Worm (Caenorhabditis elegans): ENCODE data around the gene gcst-1.

The gcst-1 gene

ce11 chrV:5755203-5755693 is 42.5 kb downstream of the gcst-1 start, which contains the start of gene K09H11.11:
K09H11.11 (minus strand) TSS chrV:5755253.
- peak; percentile 92 for TF ChIP-seq egrh-3 (GFP tag; IDR thresholded peaks at IDR 0.05)

- TF ChIP-seq snpc-1.3 (tag; optimal IDR thresholded peaks at IDR 0.05; ENCODE audit: insufficient read depth), result no peak
- no peak for TF ChIP-seq B0035.1 (tag; optimal IDR thresholded peaks at IDR 0.05)
- no peak for TF ChIP-seq xnd-1 (tag; optimal IDR thresholded peaks at IDR 0.05)
- no peak for TF ChIP-seq unc-130 (GFP tag; optimal IDR thresholded peaks at IDR 0.05)
- TF ChIP-seq let-526 (GFP tag; IDR thresholded peaks at IDR 0.05), result no peak
- no peak for TF ChIP-seq mes-4 (tag; optimal IDR thresholded peaks at IDR 0.05)
- no peak for TF ChIP-seq die-1 (tag; optimal IDR thresholded peaks at IDR 0.05)
- TF ChIP-seq egrh-3 (GFP tag; IDR thresholded peaks at IDR 0.05), result no peak
- no peak for TF ChIP-seq hsf-1 (GFP tag; IDR thresholded peaks at IDR 0.05)
- no peak for TF ChIP-seq F49E8.2 (tag; optimal IDR thresholded peaks at IDR 0.05; ENCODE audit: insufficient read depth)
- TF ChIP-seq snpc-4 (GFP tag; optimal IDR thresholded peaks at IDR 0.05), result no peak
- no peak for TF ChIP-seq snpc-4 (tag; optimal IDR thresholded peaks at IDR 0.05)
- TF ChIP-seq ccch-3 (GFP tag; optimal IDR thresholded peaks at IDR 0.05), result no peak
- no peak for TF ChIP-seq T07F8.4 (tag; optimal IDR thresholded peaks at IDR 0.05)
- no peak for TF ChIP-seq attf-5 (GFP tag; optimal IDR thresholded peaks at IDR 0.05)
- TF ChIP-seq ztf-25 (GFP tag; IDR thresholded peaks at IDR 0.05), result no peak
- TF ChIP-seq sea-2 (GFP tag; IDR thresholded peaks at IDR 0.05), result no peak
Observed at ce11 chrV:5756193-5756592, 43.5 kb downstream of the gcst-1 start, which contains the start of gene C53A3.3. C53A3.3 (plus strand) TSS chrV:5756493.

ce11 chrV:5758780-5759179 is 46.1 kb downstream of the gcst-1 start, which contains the start of gene C53A3.4:
C53A3.4 (minus strand) TSS chrV:5758880.
- TF ChIP-seq tlf-1 (GFP tag; optimal IDR thresholded peaks at IDR 0.05), result no peak
- TF ChIP-seq bed-2 (GFP tag; IDR thresholded peaks at IDR 0.05), result no peak
- no peak for TF ChIP-seq ztf-18 (tag; optimal IDR thresholded peaks at IDR 0.05)
- TF ChIP-seq attf-5 (GFP tag; optimal IDR thresholded peaks at IDR 0.05), result no peak
- TF ChIP-seq madf-10 (tag; optimal IDR thresholded peaks at IDR 0.05), result no peak
- no peak for TF ChIP-seq tbx-9 (tag; optimal IDR thresholded peaks at IDR 0.05; ENCODE audit: borderline replicate concordance)
- no peak for TF ChIP-seq nhr-179 (tag; optimal IDR thresholded peaks at IDR 0.05)
- TF ChIP-seq snpc-1.1 (tag; optimal IDR thresholded peaks at IDR 0.05; ENCODE audit: insufficient read depth), result no peak
- no peak for TF ChIP-seq xnd-1 (tag; optimal IDR thresholded peaks at IDR 0.05)
- TF ChIP-seq tbp1 (GFP tag; optimal IDR thresholded peaks at IDR 0.05), result no peak
- no peak for TF ChIP-seq bed-1 (GFP tag; IDR thresholded peaks at IDR 0.05)
- no peak for TF ChIP-seq madf-3 (GFP tag; IDR thresholded peaks at IDR 0.05)
- no peak for TF ChIP-seq nhr-27 (tag; optimal IDR thresholded peaks at IDR 0.05)
- no peak for TF ChIP-seq ZK185.1 (tag; optimal IDR thresholded peaks at IDR 0.05; ENCODE audit: poor library complexity, severe bottlenecking)
- TF ChIP-seq dpff-1 (tag; optimal IDR thresholded peaks at IDR 0.05), result no peak
- no peak for TF ChIP-seq hrde-1 (tag; optimal IDR thresholded peaks at IDR 0.05; ENCODE audit: borderline replicate concordance)
- TF ChIP-seq lin-35 (GFP tag; optimal IDR thresholded peaks at IDR 0.05), result no peak
- TF ChIP-seq C17E4.6 (GFP tag; IDR thresholded peaks at IDR 0.05), result no peak
- no peak for TF ChIP-seq K11D2.4 (GFP tag; IDR thresholded peaks at IDR 0.05)
- TF ChIP-seq Y56A3A.18 (GFP tag; IDR thresholded peaks at IDR 0.05), result no peak

All from whole organism, young adult.